Worm (Caenorhabditis elegans) whole organism, L4/young adult: ENCODE results near the gene F59G1.4.

Experiments
- W03F9.2 ChIP-seq: fragments of 150-350 bp; optimal IDR thresholded peaks from 2 replicates; lab custom pipeline; 2014; ENCODE audit warnings: missing biosample characterization, missing genetic modification characterization
- dao-5 ChIP-seq: sonication (generic microtip); optimal IDR thresholded peaks from 2 replicates; lab custom pipeline; 2016; ENCODE audit warnings: missing genotype, missing genetic modification characterization, moderate library complexity, missing compliant biosample characterization
- him-1 ChIP-seq: sonication (generic microtip); optimal IDR thresholded peaks from 2 replicates; lab custom pipeline; 2016; ENCODE audit warnings: missing genotype, missing genetic modification reagents, missing genetic modification characterization, missing compliant biosample characterization

- TF ChIP-seq dao-5 (no peak), him-1 (tag; lab: Kevin White, UChicago) (no peak), W03F9.2 (no peak)
Measured at ce11 chrII:5950657-5951056, 54.7 kb downstream of the F59G1.4 start.
